Fruit fly (Drosophila melanogaster) whole organism: ENCODE data around the gene CG31624.

ENCODE experiments used
- CG8478 ChIP-seq: fragments of >200 bp; optimal IDR thresholded peaks from 2 replicates; lab custom pipeline; 2018; ENCODE audit warnings: inconsistent platforms
- Dll ChIP-seq: fragments of >200 bp; optimal IDR thresholded peaks from 2 replicates; lab custom pipeline; 2017
- EcR ChIP-seq, 2 experiments: fragments of >200 bp; optimal IDR thresholded peaks; 2 replicates each; lab custom pipeline; 2017; ENCODE audit warnings: missing biosample characterization in 2 of 2, missing genetic modification characterization in 2 of 2, missing genetic modification reagents in 2 of 2
- pan ChIP-seq: fragments of >200 bp; optimal IDR thresholded peaks from 2 replicates; lab custom pipeline; 2017
- psq ChIP-seq: fragments of >200 bp; optimal IDR thresholded peaks from 2 replicates; lab custom pipeline; 2017
- usp ChIP-seq: fragments of >200 bp; optimal IDR thresholded peaks from 2 replicates; lab custom pipeline; 2017; ENCODE audit warnings: missing biosample characterization, missing genetic modification characterization, mixed read lengths

The CG31624 gene

DNA sequence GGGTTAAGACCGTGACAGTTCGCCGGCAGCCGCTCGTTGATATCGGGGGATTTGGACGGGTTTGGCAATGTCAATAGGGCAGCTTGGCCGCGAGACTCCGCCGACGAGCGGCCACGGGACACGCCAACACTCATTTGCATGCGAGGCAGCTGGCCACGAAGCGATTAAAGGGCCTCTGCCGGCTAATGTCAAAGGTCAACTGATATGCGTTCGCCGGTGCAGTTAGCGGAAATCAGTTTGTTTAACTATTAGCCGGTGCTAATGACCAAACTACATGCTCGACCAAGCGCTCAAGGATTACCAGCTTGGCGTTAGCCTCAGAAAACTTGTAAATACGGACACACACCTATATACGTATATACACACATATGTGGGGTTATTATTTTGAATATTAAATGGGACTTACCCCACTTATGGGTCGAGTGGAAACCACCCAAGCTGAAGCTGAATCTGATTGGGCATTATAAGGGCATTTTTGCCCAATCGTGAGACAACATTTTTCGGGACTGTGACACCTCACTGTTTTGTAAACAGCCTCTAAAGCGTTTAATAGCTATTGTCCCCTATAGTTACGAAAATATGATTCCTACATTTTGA, 34.3 kb upstream of the CG31624 start:
- TF ChIP-seq CG8478, result no peak
- no peak for TF ChIP-seq psq (lab: Kevin White, UChicago)
- TF ChIP-seq EcR (GFP tag; optimal IDR thresholded peaks at IDR 0.05; lab: Kevin White, UChicago), result no peak
- TF ChIP-seq usp (GFP tag; lab: Kevin White, UChicago), result no peak
- TF ChIP-seq Dll (lab: Kevin White, UChicago), result no peak
- TF ChIP-seq pan (lab: Kevin White, UChicago), result no peak

DNA sequence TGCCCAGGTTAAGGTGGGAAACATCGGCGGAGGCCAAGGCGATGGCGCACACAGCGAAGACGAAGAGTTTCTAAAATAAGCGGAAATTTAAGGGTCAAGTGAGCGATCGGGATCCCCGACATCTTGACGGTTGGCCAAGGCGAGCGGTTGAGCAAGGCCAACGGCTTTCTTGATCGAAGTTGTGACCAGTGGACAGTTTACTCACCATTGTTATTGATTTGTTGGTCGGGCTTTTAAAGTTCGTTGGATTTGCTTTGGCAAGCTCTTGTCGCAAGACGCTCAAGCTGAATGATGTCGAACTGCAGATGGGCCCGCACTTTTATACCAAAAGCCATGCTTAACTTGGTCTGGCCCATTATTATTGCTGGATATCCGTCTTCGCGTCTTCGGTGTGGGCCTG, 33.3 kb upstream of the CG31624 start:
- no peak for TF ChIP-seq psq (lab: Kevin White, UChicago)
- no peak for TF ChIP-seq EcR (GFP tag; optimal IDR thresholded peaks at IDR 0.05; lab: Kevin White, UChicago)
- TF ChIP-seq usp (GFP tag; lab: Kevin White, UChicago), result no peak
- TF ChIP-seq pan (lab: Kevin White, UChicago), result no peak
- no peak for TF ChIP-seq CG8478
- no peak for TF ChIP-seq Dll (lab: Kevin White, UChicago)

- TF ChIP-seq CG8478 (no peak), EcR (GFP tag; optimal IDR thresholded peaks at IDR 0.05; lab: Kevin White, UChicago) (no peak), pan (lab: Kevin White, UChicago) (no peak), usp (GFP tag; lab: Kevin White, UChicago) (no peak), Dll (lab: Kevin White, UChicago) (no peak), psq (lab: Kevin White, UChicago) (no peak)
Measured at dm6 chr2L:21221778-21222177, 21.6 kb upstream of the CG31624 start.

DNA sequence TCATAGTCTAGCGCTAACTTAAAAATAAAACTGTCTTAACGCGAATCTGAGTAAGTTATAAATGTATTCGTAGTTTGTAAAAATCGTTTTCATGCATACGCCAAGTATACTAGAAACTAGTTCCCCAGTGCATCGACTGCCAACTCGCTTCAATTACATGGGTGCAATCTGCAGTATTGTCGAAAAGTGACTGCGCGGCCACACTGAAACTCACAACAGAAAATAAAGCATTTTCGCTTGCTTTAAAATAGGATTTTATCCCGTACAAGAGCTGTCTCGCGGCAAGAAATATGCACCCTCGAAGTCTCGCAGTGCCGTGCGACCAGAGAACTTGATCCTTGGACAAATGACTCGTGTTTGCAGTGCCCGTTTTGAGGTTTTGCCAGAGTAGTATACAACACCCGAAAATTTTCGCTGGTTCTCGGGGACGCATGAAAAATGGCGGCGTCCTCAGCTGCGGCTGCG, 21.0 kb upstream of the CG31624 start, which contains the start of gene CG8677:
CG8677 (plus strand) TSS at position 199 of the 465 bp plus-strand sequence.
- TF ChIP-seq usp (GFP tag; lab: Kevin White, UChicago) (no peak), CG8478 (no peak), psq (lab: Kevin White, UChicago) (no peak), EcR (GFP tag; optimal IDR thresholded peaks at IDR 0.05; lab: Kevin White, UChicago) (no peak), pan (lab: Kevin White, UChicago) (no peak), Dll (lab: Kevin White, UChicago) (no peak)

DNA sequence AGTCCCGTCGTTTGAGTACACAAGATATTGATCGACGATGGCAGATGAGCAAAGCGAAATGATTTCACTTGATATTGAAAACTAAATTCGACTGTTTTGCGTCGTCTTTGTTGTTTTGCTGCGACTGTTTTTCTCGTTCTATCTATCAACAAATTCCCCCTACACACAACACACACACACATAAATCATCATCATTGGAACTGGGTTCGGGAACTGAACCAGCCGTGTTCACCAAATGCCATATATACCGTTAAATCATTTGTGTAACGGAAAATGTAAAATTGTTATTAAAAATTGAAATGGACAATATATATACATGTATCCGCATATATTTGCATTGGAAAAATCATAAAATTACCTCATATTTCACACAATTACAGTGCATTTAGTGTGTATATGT, 20.2 kb upstream of the CG31624 start, which contains the start of gene Atg18b:
Atg18b (minus strand) TSS at position 177 of the 400 bp plus-strand sequence.
- TF ChIP-seq pan (lab: Kevin White, UChicago), result no peak

DNA sequence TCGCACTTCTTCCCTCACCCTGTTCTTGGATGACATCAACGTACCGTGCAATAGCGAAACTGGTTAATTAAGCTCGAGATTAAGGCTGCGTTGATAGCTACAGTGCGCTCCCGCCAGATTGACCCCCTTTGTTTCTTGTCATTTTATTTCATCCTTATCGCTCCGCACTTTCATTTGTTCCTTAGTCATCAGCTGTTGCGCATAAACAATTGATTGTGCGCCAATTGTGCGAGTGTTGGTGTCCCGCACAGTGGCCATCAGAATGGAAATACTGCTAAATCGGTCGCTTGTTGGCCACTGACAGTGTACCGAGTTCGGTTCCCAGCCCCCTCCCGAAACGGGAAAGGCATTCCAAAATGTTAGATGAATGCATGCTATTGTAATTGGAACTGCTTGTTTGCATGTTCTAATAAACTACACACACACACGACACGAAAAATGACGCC, 19.5 kb upstream of the CG31624 start:
- TF ChIP-seq CG8478 (no peak), pan (lab: Kevin White, UChicago) (no peak), Dll (lab: Kevin White, UChicago) (no peak), EcR (GFP tag; optimal IDR thresholded peaks at IDR 0.05; lab: Kevin White, UChicago) (no peak), psq (lab: Kevin White, UChicago) (no peak), usp (GFP tag; lab: Kevin White, UChicago) (no peak)

DNA sequence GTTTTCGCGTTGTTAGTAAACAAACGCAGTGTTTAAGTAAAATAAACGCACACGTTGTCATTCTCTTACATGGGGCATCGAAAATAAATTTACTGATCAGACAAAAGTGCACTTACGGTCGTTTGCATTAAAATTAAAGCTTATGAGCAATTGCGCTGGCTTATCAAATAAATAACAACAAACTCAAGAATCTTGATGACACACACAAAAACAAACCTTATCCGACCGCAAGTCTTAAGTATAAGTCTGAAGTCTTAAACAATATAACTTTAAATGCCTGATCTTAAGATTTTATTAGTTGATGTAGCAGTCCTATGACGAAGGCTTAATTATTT, 18.7 kb upstream of the CG31624 start:
- TF ChIP-seq psq (lab: Kevin White, UChicago) (no peak), EcR (GFP tag; optimal IDR thresholded peaks at IDR 0.05; lab: Kevin White, UChicago) (no peak), CG8478 (no peak), usp (GFP tag; lab: Kevin White, UChicago) (no peak)

dm6 chr2L:21218240-21218911, 18.2 kb upstream of the CG31624 start, which contains the start of gene CG8679:
Gene CG8679 (minus strand): TSS chr2L:21218544.
- TF ChIP-seq EcR (GFP tag; optimal IDR thresholded peaks at IDR 0.05; lab: Kevin White, UChicago), result no peak
- TF ChIP-seq pan (lab: Kevin White, UChicago), result no peak
- TF ChIP-seq psq (lab: Kevin White, UChicago), result no peak
- TF ChIP-seq Dll (lab: Kevin White, UChicago), result no peak
- TF ChIP-seq usp (GFP tag; lab: Kevin White, UChicago), result no peak
- no peak for TF ChIP-seq CG8478

DNA sequence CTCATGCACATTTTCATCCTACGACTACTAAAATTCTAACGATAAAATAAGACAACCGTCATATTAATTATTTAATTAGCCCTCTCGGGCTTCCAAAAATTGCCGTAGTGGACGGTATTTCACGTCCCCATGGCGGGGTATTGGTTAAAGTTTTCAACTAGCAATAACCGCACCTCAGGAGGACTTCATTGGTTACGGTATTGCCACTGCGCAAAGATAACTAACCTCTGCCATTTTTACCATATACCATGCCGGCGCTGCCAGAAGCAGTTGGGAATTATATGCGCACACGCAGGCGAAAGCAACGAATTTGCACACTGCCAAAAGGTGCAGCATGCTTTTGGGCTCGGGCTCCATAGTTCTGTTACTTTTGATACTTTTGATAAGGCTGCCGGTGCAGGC, 14.8 kb upstream of the CG31624 start:
- TF ChIP-seq pan (lab: Kevin White, UChicago), result no peak
- no peak for TF ChIP-seq CG8478
- no peak for TF ChIP-seq EcR (GFP tag; optimal IDR thresholded peaks at IDR 0.05; lab: Kevin White, UChicago)
- no peak for TF ChIP-seq Dll (lab: Kevin White, UChicago)
- no peak for TF ChIP-seq usp (GFP tag; lab: Kevin White, UChicago)
- no peak for TF ChIP-seq psq (lab: Kevin White, UChicago)

- TF ChIP-seq psq (lab: Kevin White, UChicago), result no peak
- TF ChIP-seq usp (GFP tag; lab: Kevin White, UChicago), result no peak
- no peak for TF ChIP-seq CG8478
- no peak for TF ChIP-seq pan (lab: Kevin White, UChicago)
- no peak for TF ChIP-seq EcR (GFP tag; optimal IDR thresholded peaks at IDR 0.05; lab: Kevin White, UChicago)
- TF ChIP-seq Dll (lab: Kevin White, UChicago), result no peak
Measured at dm6 chr2L:21206193-21206592, 6.0 kb upstream of the CG31624 start, which contains the start of gene clumsy. Gene clumsy (plus strand): TSS chr2L:21206493.

dm6 chr2L:21202702-21203101, 2.5 kb upstream of the CG31624 start, which contains the start of gene CG31988:
Gene CG31988 (minus strand): TSS chr2L:21202802.
- TF ChIP-seq CG8478 (no peak), usp (GFP tag; lab: Kevin White, UChicago) (no peak), psq (lab: Kevin White, UChicago) (no peak), Dll (lab: Kevin White, UChicago) (no peak), pan (lab: Kevin White, UChicago) (no peak), EcR (GFP tag; optimal IDR thresholded peaks at IDR 0.05; lab: Kevin White, UChicago) (no peak)
